Fruit fly (Drosophila melanogaster): Measurements from ENCODE around the gene IntS12.

The IntS12 gene

dm6 chr3R:26853699-26854098 is 9.5 kb upstream of the IntS12 start (continued):
- no peak for TF ChIP-seq CG10654 (GFP tag; optimal IDR thresholded peaks at IDR 0.05)
- TF ChIP-seq CG7372 (GFP tag; IDR thresholded peaks at IDR 0.05): no peak
- TF ChIP-seq CG11723 (GFP tag; optimal IDR thresholded peaks at IDR 0.05): no peak
- TF ChIP-seq CG12071 (GFP tag; optimal IDR thresholded peaks at IDR 0.05): no peak
- no peak for TF ChIP-seq emc (GFP tag; optimal IDR thresholded peaks at IDR 0.05)
- peak; percentile 12 for TF ChIP-seq HLH54F (GFP tag; optimal IDR thresholded peaks at IDR 0.05)
- no peak for TF ChIP-seq CG4404 (GFP tag; IDR thresholded peaks at IDR 0.05)
- no peak for TF ChIP-seq CG18262 (tag; optimal IDR thresholded peaks at IDR 0.05)
- TF ChIP-seq CG3065 (GFP tag; optimal IDR thresholded peaks at IDR 0.05): no peak
- TF ChIP-seq YL-1 (GFP tag; optimal IDR thresholded peaks at IDR 0.05): no peak
- TF ChIP-seq her (GFP tag; optimal IDR thresholded peaks at IDR 0.05): peak; percentile 5
- no peak for TF ChIP-seq CG11398 (GFP tag; optimal IDR thresholded peaks at IDR 0.05)
- TF ChIP-seq CG3995 (GFP tag; optimal IDR thresholded peaks at IDR 0.05): no peak
- TF ChIP-seq croc (GFP tag; conservative IDR thresholded peaks at IDR 0.05): no peak
- TF ChIP-seq CG4424 (GFP tag; optimal IDR thresholded peaks at IDR 0.05): no peak
- no peak for TF ChIP-seq CG43689 (GFP tag; IDR thresholded peaks at IDR 0.05)
- TF ChIP-seq fd64A (GFP tag; optimal IDR thresholded peaks at IDR 0.05): no peak
- no peak for TF ChIP-seq CG12391 (tag; optimal IDR thresholded peaks at IDR 0.05)
- TF ChIP-seq sens (GFP tag): peak; percentile 67
- no peak for TF ChIP-seq CG11696 (GFP tag; IDR thresholded peaks at IDR 0.05)
- TF ChIP-seq Dad (GFP tag; optimal IDR thresholded peaks at IDR 0.05): no peak
- TF ChIP-seq Lim3 (GFP tag; IDR thresholded peaks at IDR 0.05): no peak
- TF ChIP-seq crol (GFP tag; IDR thresholded peaks at IDR 0.05): peak; percentile 21; the same call in 1 of the 2 replicates
- TF ChIP-seq CG13775 (GFP tag; optimal IDR thresholded peaks at IDR 0.05): no peak
- peak; percentile 43; the same call in 1 of the 2 replicates for TF ChIP-seq lmd (GFP tag; IDR thresholded peaks at IDR 0.05)
- TF ChIP-seq Gug (GFP tag; IDR thresholded peaks at IDR 0.05): peak; percentile 33; the same call in 1 of the 4 replicates
- TF ChIP-seq shn (GFP tag; optimal IDR thresholded peaks at IDR 0.05): no peak
- peak; percentile 43 for TF ChIP-seq lilli (GFP tag; optimal IDR thresholded peaks at IDR 0.05)
- no peak for TF ChIP-seq Eip74EF (GFP tag; optimal IDR thresholded peaks at IDR 0.05)
- peak; percentile 7 for TF ChIP-seq CG13424 (tag; optimal IDR thresholded peaks at IDR 0.05)
- no peak for TF ChIP-seq CG1602 (GFP tag; optimal IDR thresholded peaks at IDR 0.05)
- no peak for TF ChIP-seq MBD-R2 (GFP tag; IDR thresholded peaks at IDR 0.05)
- TF ChIP-seq CG3407 (GFP tag; optimal IDR thresholded peaks at IDR 0.05): no peak
- TF ChIP-seq salm (tag; optimal IDR thresholded peaks at IDR 0.05): no peak
- peak; percentile 50 for TF ChIP-seq lab (GFP tag; optimal IDR thresholded peaks at IDR 0.05)
- peak; percentile 21 for TF ChIP-seq ind (GFP tag; optimal IDR thresholded peaks at IDR 0.05)
- TF ChIP-seq trem (tag; optimal IDR thresholded peaks at IDR 0.05): no peak
- TF ChIP-seq CG31224 (GFP tag; IDR thresholded peaks at IDR 0.05): 0 out of 2 replicates have a peak, but pooled peaks have one; percentile 10
- no peak for TF ChIP-seq CG13624 (GFP tag; optimal IDR thresholded peaks at IDR 0.05)
- 0 out of 2 replicates have a peak, but pooled peaks have one; percentile 27 for TF ChIP-seq HLH3B (GFP tag; IDR thresholded peaks at IDR 0.05)
- 0 out of 3 replicates have a peak, but pooled peaks have one; percentile 38 for TF ChIP-seq CG2889 (GFP tag; IDR thresholded peaks at IDR 0.05)
- TF ChIP-seq Fer3 (tag; optimal IDR thresholded peaks at IDR 0.05): no peak
- TF ChIP-seq gce (GFP tag; IDR thresholded peaks at IDR 0.05): no peak
- TF ChIP-seq rib (GFP tag; IDR thresholded peaks at IDR 0.05): no peak
- no peak for TF ChIP-seq E2f2 (GFP tag; IDR thresholded peaks at IDR 0.05)
- TF ChIP-seq CG18599 (GFP tag; optimal IDR thresholded peaks at IDR 0.05): peak; percentile 51
- no peak for TF ChIP-seq tna (GFP tag; IDR thresholded peaks at IDR 0.05; ENCODE audit: partially characterized antibody)
- TF ChIP-seq ash1 (GFP tag; optimal IDR thresholded peaks at IDR 0.05): no peak
- no peak for TF ChIP-seq slp2 (GFP tag; optimal IDR thresholded peaks at IDR 0.05)
- peak; percentile 38; the same call in 1 of the 2 replicates for TF ChIP-seq CG32532 (GFP tag; IDR thresholded peaks at IDR 0.05)
- TF ChIP-seq CG17361 (GFP tag; IDR thresholded peaks at IDR 0.05): no peak
- no peak for TF ChIP-seq CG12769 (tag; optimal IDR thresholded peaks at IDR 0.05)

All from whole organism, embryonic.